Worm (Caenorhabditis elegans) whole organism, L4 larva: Measurements from ENCODE around the gene Y67D8A.2.

Experiments used
- F44E2.7 ChIP-seq: fragments of 200-800 bp; sonication (Bioruptor generic); IDR thresholded peaks from 2 replicates; pipeline ENCODE4 v2.1.2; 2022; ENCODE audit warnings: missing genetic modification characterization, missing compliant biosample characterization
- R02D3.7 ChIP-seq: fragments of 150-350 bp; sonication (generic microtip); optimal IDR thresholded peaks from 3 replicates; lab custom pipeline; 2014; ENCODE audit warnings: missing biosample characterization, missing genetic modification characterization
- T20F7.1 ChIP-seq: fragments of 200-800 bp; sonication (Bioruptor generic); optimal IDR thresholded peaks from 2 replicates; lab custom pipeline; 2018; ENCODE audit warnings: mild to moderate bottlenecking, missing genetic modification characterization, missing compliant biosample characterization
- T26A8.4 ChIP-seq: fragments of 200-800 bp; sonication (Bioruptor generic); IDR thresholded peaks from 2 replicates; pipeline ENCODE4 v1.3.6; 2022; ENCODE audit warnings: missing genetic modification characterization, missing compliant biosample characterization
- Y105C5A.15 ChIP-seq: fragments of 200-800 bp; sonication (Bioruptor generic); IDR thresholded peaks from 2 replicates; pipeline ENCODE4 v1.3.6; 2022; ENCODE audit warnings: missing genetic modification characterization, missing compliant biosample characterization
- ZK546.5 ChIP-seq, 2 experiments: sonication (generic microtip); optimal IDR thresholded peaks; 2 replicates each; lab custom pipeline; 2017; ENCODE audit warnings: missing biosample characterization in 2 of 2, missing genetic modification characterization in 2 of 2
- aha-1 ChIP-seq: fragments of 150-350 bp; peaks from one replicate; lab custom pipeline; 2014; ENCODE audit warnings: missing biosample characterization, missing genetic modification characterization
- attf-4 ChIP-seq: sonication (generic microtip); optimal IDR thresholded peaks from 3 replicates; lab custom pipeline; 2017; ENCODE audit warnings: missing biosample characterization, missing genetic modification characterization
- ceh-20 ChIP-seq: fragments of 200-800 bp; sonication (Bioruptor generic); IDR thresholded peaks from 2 replicates; pipeline ENCODE4 v1.3.6; 2022; ENCODE audit warnings: missing genetic modification reagents, missing genetic modification characterization, missing compliant biosample characterization
- daf-16 ChIP-seq, 3 experiments: sonication (generic microtip); optimal IDR thresholded peaks; 2 replicates each; lab custom pipeline; 2016 to 2017; ENCODE audit warnings: missing genetic modification characterization in 3 of 3, missing genetic modification reagents in 3 of 3, mild to moderate bottlenecking in 2 of 3, missing compliant biosample characterization in 2 of 3, missing biosample characterization in 1 of 3, moderate library complexity in 1 of 3
- daf-8 ChIP-seq: fragments of 200-800 bp; sonication (Bioruptor generic); IDR thresholded peaks from 2 replicates; pipeline ENCODE4 v1.3.6; 2022; ENCODE audit warnings: missing genetic modification characterization, missing compliant biosample characterization
- dmd-6 ChIP-seq: fragments of 200-800 bp; sonication (Bioruptor generic); IDR thresholded peaks from 2 replicates; pipeline ENCODE4 v1.3.6; 2022; ENCODE audit warnings: missing genetic modification reagents, missing genetic modification characterization, missing compliant biosample characterization
- dmd-9 ChIP-seq: fragments of 200-800 bp; sonication (Bioruptor generic); IDR thresholded peaks from 2 replicates; pipeline ENCODE4 v1.3.6; 2022; ENCODE audit warnings: missing genetic modification reagents, missing genetic modification characterization, missing compliant biosample characterization
- duxl-1 ChIP-seq: sonication (generic microtip); optimal IDR thresholded peaks from 2 replicates; lab custom pipeline; 2016; ENCODE audit warnings: mild to moderate bottlenecking, missing genetic modification characterization, moderate library complexity, missing compliant biosample characterization; ENCODE audit not compliant: poor library complexity
- egl-27 ChIP-seq: sonication (generic microtip); optimal IDR thresholded peaks from 3 replicates; lab custom pipeline; 2017; ENCODE audit warnings: missing biosample characterization, missing genetic modification reagents, missing genetic modification characterization
- egl-43 ChIP-seq: fragments of 200-800 bp; sonication (Bioruptor generic); IDR thresholded peaks from 2 replicates; pipeline ENCODE4 v1.3.6; 2022; ENCODE audit warnings: missing genetic modification reagents, missing genetic modification characterization, missing compliant biosample characterization
- fkh-10 ChIP-seq: fragments of 150-350 bp; optimal IDR thresholded peaks from 2 replicates; lab custom pipeline; 2014; ENCODE audit warnings: missing biosample characterization, missing genetic modification reagents, missing genetic modification characterization
- gei-8 ChIP-seq: fragments of 200-800 bp; sonication (Bioruptor generic); optimal IDR thresholded peaks from 2 replicates; lab custom pipeline; 2018; ENCODE audit warnings: mild to moderate bottlenecking, missing genetic modification characterization, missing compliant biosample characterization
- hlh-11 ChIP-seq: fragments of 200-800 bp; sonication (Bioruptor generic); optimal IDR thresholded peaks from 2 replicates; lab custom pipeline; 2018; ENCODE audit warnings: mild to moderate bottlenecking, missing genetic modification characterization, missing compliant biosample characterization
- hlh-30 ChIP-seq: sonication (generic microtip); optimal IDR thresholded peaks from 2 replicates; lab custom pipeline; 2017; ENCODE audit warnings: antibody characterized with exemption, mild to moderate bottlenecking, missing genetic modification characterization, missing compliant biosample characterization; ENCODE audit not compliant: insufficient read depth
- hmg-1.1 ChIP-seq: fragments of 200-800 bp; sonication (Bioruptor generic); IDR thresholded peaks from 2 replicates; pipeline ENCODE4 v1.3.6; 2022; ENCODE audit warnings: missing genetic modification reagents, missing genetic modification characterization, missing compliant biosample characterization
- lim-7 ChIP-seq: fragments of 200-800 bp; sonication (Bioruptor generic); IDR thresholded peaks from 2 replicates; pipeline ENCODE4 v1.3.6; 2022; ENCODE audit warnings: missing genetic modification characterization, missing compliant biosample characterization
- lin-1 ChIP-seq: fragments of 200-800 bp; sonication (Bioruptor generic); IDR thresholded peaks from 2 replicates; pipeline ENCODE4 v1.3.6; 2022; ENCODE audit warnings: missing genetic modification reagents, missing genetic modification characterization, missing compliant biosample characterization
- lin-15B ChIP-seq: fragments of 150-350 bp; sonication (generic microtip); optimal IDR thresholded peaks from 3 replicates; lab custom pipeline; 2014; ENCODE audit warnings: missing biosample characterization, missing genetic modification characterization
- madf-9 ChIP-seq: fragments of 200-800 bp; sonication (Bioruptor generic); conservative IDR thresholded peaks from 2 replicates; pipeline ENCODE4 v1.3.6; 2022; ENCODE audit warnings: missing genetic modification reagents, missing genetic modification characterization, missing compliant biosample characterization
- mdl-1 ChIP-seq, 2 experiments: fragments of 150-350 bp in 1 of 2; sonication (generic microtip) in 1 of 2; optimal IDR thresholded peaks; 2 replicates each; lab custom pipeline; 2014 to 2017; ENCODE audit warnings: missing biosample characterization in 2 of 2, missing genetic modification characterization in 2 of 2
- mxl-2 ChIP-seq: fragments of 200-800 bp; sonication (Bioruptor generic); conservative IDR thresholded peaks from 2 replicates; pipeline ENCODE4 v1.3.6; 2022; ENCODE audit warnings: missing genetic modification reagents, missing genetic modification characterization, missing compliant biosample characterization
- mxl-3 ChIP-seq: fragments of 200-800 bp; sonication (Bioruptor generic); optimal IDR thresholded peaks from 2 replicates; lab custom pipeline; 2018; ENCODE audit warnings: mild to moderate bottlenecking, missing genetic modification characterization, missing compliant biosample characterization
- nhr-11 ChIP-seq: fragments of 150-350 bp; optimal IDR thresholded peaks from 2 replicates; lab custom pipeline; 2014; ENCODE audit warnings: missing biosample characterization, missing genetic modification characterization
- nhr-237 ChIP-seq: sonication (generic microtip); optimal IDR thresholded peaks from 2 replicates; lab custom pipeline; 2017; ENCODE audit warnings: missing biosample characterization, missing genetic modification characterization
- nhr-25 ChIP-seq: sonication (generic microtip); optimal IDR thresholded peaks from 2 replicates; lab custom pipeline; 2017; ENCODE audit warnings: missing genetic modification characterization, mild to moderate bottlenecking, missing compliant biosample characterization, antibody characterized with exemption, moderate library complexity, borderline replicate concordance; ENCODE audit not compliant: insufficient read depth
- nhr-28 ChIP-seq: fragments of 150-350 bp; optimal IDR thresholded peaks from 2 replicates; lab custom pipeline; 2014; ENCODE audit warnings: missing biosample characterization, missing genetic modification characterization
- nhr-41 ChIP-seq: fragments of 200-800 bp; sonication (Bioruptor generic); IDR thresholded peaks from 2 replicates; pipeline ENCODE4 v1.3.6; 2022; ENCODE audit warnings: missing genetic modification reagents, missing genetic modification characterization, missing compliant biosample characterization
- nhr-76 ChIP-seq: fragments of 150-350 bp; optimal IDR thresholded peaks from 2 replicates; lab custom pipeline; 2014; ENCODE audit warnings: missing biosample characterization, missing genetic modification characterization
- rbr-2 ChIP-seq: sonication (generic microtip); optimal IDR thresholded peaks from 2 replicates; lab custom pipeline; 2016; ENCODE audit warnings: missing genotype, missing genetic modification characterization, missing compliant biosample characterization
- saeg-2 ChIP-seq: fragments of 200-800 bp; sonication (Bioruptor generic); IDR thresholded peaks from 2 replicates; pipeline ENCODE4 v1.3.6; 2022; ENCODE audit warnings: missing genetic modification reagents, missing genetic modification characterization, missing compliant biosample characterization
- set-16 ChIP-seq: fragments of 200-800 bp; sonication (Bioruptor generic); IDR thresholded peaks from 2 replicates; pipeline ENCODE4 v1.3.6; 2022; ENCODE audit warnings: missing genetic modification reagents, missing genetic modification characterization, missing compliant biosample characterization
- spr-1 ChIP-seq: sonication (generic microtip); optimal IDR thresholded peaks from 2 replicates; lab custom pipeline; 2016; ENCODE audit warnings: mild to moderate bottlenecking, missing genetic modification characterization, missing compliant biosample characterization
- spr-3 ChIP-seq: fragments of 200-800 bp; sonication (Bioruptor generic); optimal IDR thresholded peaks from 2 replicates; lab custom pipeline; 2018; ENCODE audit warnings: mild to moderate bottlenecking, missing genetic modification characterization, missing compliant biosample characterization
- tag-97 ChIP-seq: fragments of 200-800 bp; sonication (Bioruptor generic); IDR thresholded peaks from 2 replicates; pipeline ENCODE4 v1.3.6; 2022; ENCODE audit warnings: missing genetic modification characterization, missing compliant biosample characterization
- tra-1 ChIP-seq: fragments of 200-800 bp; sonication (Bioruptor generic); IDR thresholded peaks from 2 replicates; pipeline ENCODE4 v1.3.6; 2022; ENCODE audit warnings: missing genetic modification reagents, missing genetic modification characterization, missing compliant biosample characterization
- unc-130 ChIP-seq: sonication (generic microtip); optimal IDR thresholded peaks from 2 replicates; lab custom pipeline; 2016; ENCODE audit warnings: missing genetic modification reagents, missing genetic modification characterization, missing compliant biosample characterization
- unc-39 ChIP-seq: sonication (generic microtip); optimal IDR thresholded peaks from 2 replicates; lab custom pipeline; 2017; ENCODE audit warnings: missing biosample characterization, missing genetic modification characterization
- unc-62 ChIP-seq, 3 experiments: fragments of 150-350 bp in 1 of 3; sonication (generic microtip); optimal IDR thresholded peaks in 2 of 3; peaks in 1 of 3; 1 replicate in 1 of 3; 2 replicates in 2 of 3; lab custom pipeline; 2014 to 2017; ENCODE audit warnings: missing biosample characterization in 3 of 3, missing genetic modification characterization in 3 of 3, missing genetic modification reagents in 3 of 3, missing genotype in 1 of 3
- vab-7 ChIP-seq: fragments of 200-800 bp; sonication (Bioruptor generic); IDR thresholded peaks from 2 replicates; pipeline ENCODE4 v1.3.6; 2022; ENCODE audit warnings: missing genetic modification reagents, missing genetic modification characterization, missing compliant biosample characterization
- zag-1 ChIP-seq: fragments of 150-350 bp; optimal IDR thresholded peaks from 2 replicates; lab custom pipeline; 2014; ENCODE audit warnings: missing biosample characterization, missing genetic modification characterization
- zfp-2 ChIP-seq: sonication (generic microtip); optimal IDR thresholded peaks from 2 replicates; lab custom pipeline; 2016; ENCODE audit warnings: mild to moderate bottlenecking, missing genetic modification characterization, missing compliant biosample characterization
- ztf-7 ChIP-seq: fragments of 150-350 bp; optimal IDR thresholded peaks from 2 replicates; lab custom pipeline; 2014; ENCODE audit warnings: missing biosample characterization, missing genetic modification characterization

Gene Y67D8A.2

DNA sequence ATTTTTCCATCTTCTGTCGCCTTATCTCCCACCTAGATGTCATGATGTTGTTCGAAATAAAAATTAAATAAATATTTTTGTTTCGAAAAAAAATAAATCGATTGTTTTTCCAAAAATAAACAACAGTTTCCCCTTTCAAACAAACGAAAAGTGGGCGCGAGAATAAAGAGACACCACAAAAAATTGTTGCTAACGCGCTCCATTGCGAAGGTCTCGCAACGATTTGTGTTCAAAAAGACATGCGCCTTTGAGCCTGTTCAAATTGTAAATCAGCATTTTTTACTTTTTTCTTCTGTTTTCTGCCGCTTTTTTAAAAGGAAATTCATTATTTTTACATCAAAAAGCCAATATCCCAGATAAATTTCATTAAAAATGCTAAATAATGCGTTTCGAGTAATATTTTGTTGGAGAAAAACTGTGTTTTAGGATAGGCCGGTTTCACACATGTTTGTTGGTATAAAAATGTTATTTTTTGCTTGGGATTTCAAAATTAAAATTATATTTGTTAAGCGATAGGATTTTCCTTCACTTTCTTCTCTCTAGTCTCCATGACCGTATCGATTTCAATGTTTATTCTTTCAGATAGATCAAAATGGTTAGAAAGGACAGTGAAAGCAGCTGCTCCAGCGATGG lies 72.4 kb downstream of the Y67D8A.2 start, which contains the start of gene W08E12.7 (continued):
- TF ChIP-seq nhr-28 (tag; lab: Kevin White, UChicago), result peak; percentile 96
- TF ChIP-seq unc-130 (GFP tag; lab: Kevin White, UChicago), result peak; percentile 96
- peak; percentile 74; the same call in 1 of the 2 replicates for TF ChIP-seq madf-9 (GFP tag; lab: Robert Waterston, UW)
- TF ChIP-seq ceh-20 (GFP tag; lab: Robert Waterston, UW), result peak; percentile 69; the same call in 1 of the 2 replicates
- TF ChIP-seq tag-97, result no peak
- TF ChIP-seq mdl-1 (tag; optimal IDR thresholded peaks at IDR 0.05; lab: Kevin White, UChicago), result peak; percentile 58 to 94
- peak; percentile 64 for TF ChIP-seq nhr-25
- no peak for TF ChIP-seq T26A8.4 (GFP tag; lab: Robert Waterston, UW)
- peak; percentile 91 for TF ChIP-seq rbr-2
- TF ChIP-seq lin-1 (GFP tag; lab: Robert Waterston, UW), result no peak
- peak; percentile 68 for TF ChIP-seq spr-1
- TF ChIP-seq mxl-2 (GFP tag; lab: Robert Waterston, UW), result 0 out of 2 replicates have a peak, but pooled peaks have one; percentile 48
- peak in 1 of 2 experiments; percentile 53 for TF ChIP-seq ZK546.5 (tag; optimal IDR thresholded peaks at IDR 0.05; lab: Kevin White, UChicago)
- TF ChIP-seq dmd-9 (GFP tag; lab: Robert Waterston, UW), result peak; percentile 80; the same call in 1 of the 2 replicates
- no peak for TF ChIP-seq daf-8 (GFP tag; lab: Robert Waterston, UW)
- TF ChIP-seq F44E2.7 (GFP tag; lab: Robert Waterston, UW), result no peak
- peak in 1 of 2 experiments; percentile 68 for TF ChIP-seq daf-16 (GFP tag; optimal IDR thresholded peaks at IDR 0.05; lab: Kevin White, UChicago)
- TF ChIP-seq daf-16 (tag; optimal IDR thresholded peaks at IDR 0.05; lab: Kevin White, UChicago), result peak; percentile 93
- no peak for TF ChIP-seq egl-27 (tag; lab: Kevin White, UChicago)
- TF ChIP-seq nhr-41 (GFP tag; lab: Robert Waterston, UW), result no peak
- TF ChIP-seq lin-15B, result peak; percentile 91
- no peak for TF ChIP-seq T20F7.1
- TF ChIP-seq attf-4 (tag; lab: Kevin White, UChicago), result no peak
- peak in 1 of 2 experiments; percentile 71 for TF ChIP-seq unc-62 (GFP tag; optimal IDR thresholded peaks at IDR 0.05 in 1 of 2; lab: Kevin White, UChicago)
- no peak for TF ChIP-seq unc-62 (tag; optimal IDR thresholded peaks at IDR 0.05; lab: Kevin White, UChicago)
- no peak for TF ChIP-seq gei-8 (GFP tag; lab: Kevin White, UChicago)
- TF ChIP-seq spr-3 (GFP tag; lab: Kevin White, UChicago), result peak; percentile 32
- TF ChIP-seq egl-43 (GFP tag; lab: Robert Waterston, UW), result no peak
- peak; percentile 95 for TF ChIP-seq nhr-11 (tag; lab: Kevin White, UChicago)
- peak; percentile 53 for TF ChIP-seq R02D3.7 (tag; lab: Kevin White, UChicago)
- TF ChIP-seq unc-39 (tag; lab: Kevin White, UChicago), result no peak
- TF ChIP-seq fkh-10 (GFP tag; lab: Kevin White, UChicago), result peak; percentile 77
- no peak for TF ChIP-seq lim-7 (GFP tag; lab: Robert Waterston, UW)
- TF ChIP-seq duxl-1 (tag; lab: Kevin White, UChicago), result peak; percentile 79
- TF ChIP-seq mxl-3 (GFP tag; lab: Kevin White, UChicago), result peak; percentile 79
- no peak for TF ChIP-seq nhr-76 (tag; lab: Kevin White, UChicago)
- no peak for TF ChIP-seq Y105C5A.15 (GFP tag; lab: Robert Waterston, UW)
- peak; percentile 77 for TF ChIP-seq zfp-2 (tag; lab: Kevin White, UChicago)
- TF ChIP-seq nhr-237, result peak; percentile 14
- TF ChIP-seq hlh-11 (tag; lab: Kevin White, UChicago), result peak; percentile 87
- TF ChIP-seq tra-1 (GFP tag; lab: Robert Waterston, UW), result peak; percentile 64; the same call in 1 of the 2 replicates
- peak; percentile 87 for TF ChIP-seq hmg-1.1 (GFP tag; lab: Robert Waterston, UW)
- TF ChIP-seq vab-7 (GFP tag; lab: Robert Waterston, UW), result peak; percentile 85
- no peak for TF ChIP-seq set-16 (GFP tag; lab: Robert Waterston, UW)
- peak; percentile 84 for TF ChIP-seq dmd-6 (GFP tag; lab: Robert Waterston, UW)
- TF ChIP-seq zag-1 (tag; lab: Kevin White, UChicago), result no peak
- no peak for TF ChIP-seq saeg-2 (GFP tag; lab: Robert Waterston, UW)
- peak; percentile 97 for TF ChIP-seq hlh-30 (tag; lab: Kevin White, UChicago)
- TF ChIP-seq aha-1, result peak; percentile 99
- TF ChIP-seq ztf-7 (tag; lab: Kevin White, UChicago), result peak; percentile 50
